Worm (Caenorhabditis elegans) whole organism, late embryonic: ENCODE data around the gene F22H10.6.

Experiments used
- C38D4.7 ChIP-seq: fragments of 200-800 bp; sonication (Bioruptor generic); optimal IDR thresholded peaks from 2 replicates; lab custom pipeline; 2018; ENCODE audit warnings: mild to moderate bottlenecking, missing genetic modification characterization, moderate library complexity, missing compliant biosample characterization
- F13H6.1 ChIP-seq: sonication (generic microtip); optimal IDR thresholded peaks from 2 replicates; lab custom pipeline; 2016; ENCODE audit warnings: missing genetic modification characterization, missing compliant biosample characterization
- K02D7.2 ChIP-seq: sonication (generic microtip); optimal IDR thresholded peaks from 2 replicates; lab custom pipeline; 2017; ENCODE audit warnings: mild to moderate bottlenecking, missing genetic modification characterization, missing compliant biosample characterization
- K09A11.1 ChIP-seq: sonication (generic microtip); optimal IDR thresholded peaks from 2 replicates; lab custom pipeline; 2017; ENCODE audit warnings: antibody characterized with exemption, mild to moderate bottlenecking, missing genetic modification characterization, missing compliant biosample characterization; ENCODE audit not compliant: insufficient read depth
- Y22D7AL.16 ChIP-seq: sonication (generic microtip); optimal IDR thresholded peaks from 2 replicates; lab custom pipeline; 2016; ENCODE audit warnings: missing genetic modification characterization, missing compliant biosample characterization
- ama-1 ChIP-seq: fragments of 150-350 bp; optimal IDR thresholded peaks from 2 replicates; lab custom pipeline; 2014
- ceh-18 ChIP-seq: sonication (generic microtip); optimal IDR thresholded peaks from 2 replicates; lab custom pipeline; 2016; ENCODE audit warnings: missing genetic modification characterization, missing compliant biosample characterization
- ceh-19 ChIP-seq: fragments of 200-800 bp; sonication (Bioruptor generic); optimal IDR thresholded peaks from 2 replicates; lab custom pipeline; 2018; ENCODE audit warnings: mild to moderate bottlenecking, missing genetic modification characterization, missing compliant biosample characterization
- ceh-2 ChIP-seq: sonication (generic microtip); optimal IDR thresholded peaks from 2 replicates; lab custom pipeline; 2016; ENCODE audit warnings: missing genotype, missing genetic modification characterization, missing compliant biosample characterization
- ceh-22 ChIP-seq: sonication (generic microtip); optimal IDR thresholded peaks from 2 replicates; lab custom pipeline; 2017; ENCODE audit warnings: missing biosample characterization, missing genetic modification characterization
- ceh-48 ChIP-seq: sonication (generic microtip); optimal IDR thresholded peaks from 2 replicates; lab custom pipeline; 2016; ENCODE audit warnings: missing genetic modification characterization, inconsistent platforms, missing compliant biosample characterization
- che-1 ChIP-seq: sonication (generic microtip); optimal IDR thresholded peaks from 2 replicates; lab custom pipeline; 2016; ENCODE audit warnings: mild to moderate bottlenecking, missing genetic modification characterization, missing compliant biosample characterization
- dmd-4 ChIP-seq: sonication (generic microtip); optimal IDR thresholded peaks from 2 replicates; lab custom pipeline; 2016; ENCODE audit warnings: borderline replicate concordance, missing genetic modification characterization, missing compliant biosample characterization
- dve-1 ChIP-seq: sonication (generic microtip); optimal IDR thresholded peaks from 2 replicates; lab custom pipeline; 2017; ENCODE audit warnings: antibody characterized with exemption, mild to moderate bottlenecking, missing genetic modification characterization, missing compliant biosample characterization
- elt-2 ChIP-seq: sonication (generic microtip); optimal IDR thresholded peaks from 2 replicates; lab custom pipeline; 2016; ENCODE audit warnings: missing genetic modification reagents, missing genetic modification characterization, missing compliant biosample characterization
- elt-4 ChIP-seq: sonication (generic microtip); optimal IDR thresholded peaks from 2 replicates; lab custom pipeline; 2016; ENCODE audit warnings: missing genetic modification characterization, missing compliant biosample characterization
- eyg-1 ChIP-seq: sonication (generic microtip); optimal IDR thresholded peaks from 2 replicates; lab custom pipeline; 2016; ENCODE audit warnings: missing genotype, missing genetic modification characterization, missing compliant biosample characterization
- fax-1 ChIP-seq: sonication (generic microtip); optimal IDR thresholded peaks from 2 replicates; lab custom pipeline; 2016; ENCODE audit warnings: missing genotype, missing genetic modification characterization, missing compliant biosample characterization
- fkh-10 ChIP-seq: fragments of 150-350 bp; optimal IDR thresholded peaks from 2 replicates; lab custom pipeline; 2014; ENCODE audit warnings: missing biosample characterization, missing genetic modification reagents, missing genetic modification characterization
- gmeb-2 ChIP-seq: sonication (generic microtip); optimal IDR thresholded peaks from 2 replicates; lab custom pipeline; 2016; ENCODE audit warnings: missing genetic modification characterization, inconsistent platforms, missing compliant biosample characterization
- hlh-13 ChIP-seq: fragments of 200-800 bp; sonication (Bioruptor generic); optimal IDR thresholded peaks from 2 replicates; lab custom pipeline; 2018; ENCODE audit warnings: mild to moderate bottlenecking, missing genetic modification characterization, missing compliant biosample characterization
- hlh-6 ChIP-seq: sonication (generic microtip); optimal IDR thresholded peaks from 2 replicates; lab custom pipeline; 2016; ENCODE audit warnings: missing genotype, missing genetic modification characterization, missing compliant biosample characterization
- hlh-8 ChIP-seq: sonication (generic microtip); optimal IDR thresholded peaks from 2 replicates; lab custom pipeline; 2016; ENCODE audit warnings: missing genotype, missing genetic modification characterization, missing compliant biosample characterization
- lin-11 ChIP-seq: fragments of 200-800 bp; sonication (Bioruptor generic); optimal IDR thresholded peaks from 2 replicates; lab custom pipeline; 2018; ENCODE audit warnings: mild to moderate bottlenecking, missing genetic modification characterization, missing compliant biosample characterization
- madf-2 ChIP-seq: sonication (generic microtip); optimal IDR thresholded peaks from 2 replicates; lab custom pipeline; 2017; ENCODE audit warnings: missing genetic modification characterization, missing compliant biosample characterization
- nhr-232 ChIP-seq: sonication (generic microtip); optimal IDR thresholded peaks from 2 replicates; lab custom pipeline; 2016; ENCODE audit warnings: missing genetic modification characterization, missing compliant biosample characterization
- odd-2 ChIP-seq: sonication (generic microtip); optimal IDR thresholded peaks from 2 replicates; lab custom pipeline; 2017; ENCODE audit warnings: antibody characterized with exemption, mild to moderate bottlenecking, missing genetic modification characterization, missing compliant biosample characterization
- pat-9 ChIP-seq: fragments of 200-800 bp; sonication (Bioruptor generic); optimal IDR thresholded peaks from 2 replicates; lab custom pipeline; 2018; ENCODE audit warnings: mild to moderate bottlenecking, missing genetic modification characterization, moderate library complexity, missing compliant biosample characterization
- pax-1 ChIP-seq: fragments of 150-350 bp; optimal IDR thresholded peaks from 2 replicates; lab custom pipeline; 2014; ENCODE audit warnings: missing biosample characterization, missing genetic modification characterization
- pqm-1 ChIP-seq: sonication (generic microtip); optimal IDR thresholded peaks from 2 replicates; lab custom pipeline; 2016; ENCODE audit warnings: missing genetic modification characterization, missing compliant biosample characterization
- sdc-2 ChIP-seq: sonication (generic microtip); optimal IDR thresholded peaks from 2 replicates; lab custom pipeline; 2016; ENCODE audit warnings: missing genotype, missing genetic modification characterization, missing compliant biosample characterization
- sox-2 ChIP-seq: fragments of 200-800 bp; sonication (Bioruptor generic); IDR thresholded peaks from 2 replicates; pipeline ENCODE4 v1.3.6; 2022; ENCODE audit warnings: missing genetic modification reagents, missing genetic modification characterization, missing compliant biosample characterization
- sox-4 ChIP-seq: sonication (generic microtip); optimal IDR thresholded peaks from 2 replicates; lab custom pipeline; 2017; ENCODE audit warnings: mild to moderate bottlenecking, missing genetic modification characterization, inconsistent platforms, missing compliant biosample characterization
- tbx-2 ChIP-seq: sonication (generic microtip); optimal IDR thresholded peaks from 2 replicates; lab custom pipeline; 2016; ENCODE audit warnings: missing genetic modification characterization, missing compliant biosample characterization
- unc-86 ChIP-seq: sonication (generic microtip); optimal IDR thresholded peaks from 2 replicates; lab custom pipeline; 2016; ENCODE audit warnings: missing genetic modification characterization, missing compliant biosample characterization
- zip-5 ChIP-seq: sonication (generic microtip); optimal IDR thresholded peaks from 2 replicates; lab custom pipeline; 2016; ENCODE audit warnings: missing genetic modification characterization, missing compliant biosample characterization
- ztf-16 ChIP-seq: sonication (generic microtip); optimal IDR thresholded peaks from 2 replicates; lab custom pipeline; 2017; ENCODE audit warnings: missing genetic modification characterization, missing compliant biosample characterization

Gene F22H10.6

ce11 chrX:16691045-16691444, at the start of gene F22H10.6:
Gene F22H10.6, minus strand, starts transcription at chrX:16691336.
- no peak for TF ChIP-seq sox-4 (tag; lab: Kevin White, UChicago)
- no peak for TF ChIP-seq ceh-19 (GFP tag; lab: Kevin White, UChicago)
- no peak for TF ChIP-seq madf-2
- no peak for TF ChIP-seq zip-5 (tag; lab: Kevin White, UChicago)
- no peak for TF ChIP-seq sdc-2 (tag; lab: Kevin White, UChicago)
- no peak for TF ChIP-seq nhr-232 (tag; lab: Kevin White, UChicago)
- TF ChIP-seq ama-1 (lab: Kevin White, UChicago) = no peak
- no peak for TF ChIP-seq C38D4.7 (GFP tag; lab: Kevin White, UChicago)
- no peak for TF ChIP-seq hlh-13
- TF ChIP-seq dve-1 (tag; lab: Kevin White, UChicago) = no peak
- no peak for TF ChIP-seq pqm-1 (tag; lab: Kevin White, UChicago)
- no peak for TF ChIP-seq F13H6.1 (tag; lab: Kevin White, UChicago)
- TF ChIP-seq lin-11 = no peak
- no peak for TF ChIP-seq dmd-4
- no peak for TF ChIP-seq elt-4 (tag; lab: Kevin White, UChicago)
- TF ChIP-seq sox-2 (GFP tag; lab: Robert Waterston, UW) = no peak

- TF ChIP-seq fax-1 (tag; lab: Kevin White, UChicago) (no peak), pat-9 (tag; lab: Kevin White, UChicago) (no peak)
Observed at ce11 chrX:16737478-16737877, 46.3 kb upstream of the F22H10.6 start.

- TF ChIP-seq fkh-10 (no peak), gmeb-2 (tag; lab: Kevin White, UChicago) (no peak), che-1 (tag; lab: Kevin White, UChicago) (no peak)
Observed at ce11 chrX:16734970-16735369, 43.8 kb upstream of the F22H10.6 start.

DNA sequence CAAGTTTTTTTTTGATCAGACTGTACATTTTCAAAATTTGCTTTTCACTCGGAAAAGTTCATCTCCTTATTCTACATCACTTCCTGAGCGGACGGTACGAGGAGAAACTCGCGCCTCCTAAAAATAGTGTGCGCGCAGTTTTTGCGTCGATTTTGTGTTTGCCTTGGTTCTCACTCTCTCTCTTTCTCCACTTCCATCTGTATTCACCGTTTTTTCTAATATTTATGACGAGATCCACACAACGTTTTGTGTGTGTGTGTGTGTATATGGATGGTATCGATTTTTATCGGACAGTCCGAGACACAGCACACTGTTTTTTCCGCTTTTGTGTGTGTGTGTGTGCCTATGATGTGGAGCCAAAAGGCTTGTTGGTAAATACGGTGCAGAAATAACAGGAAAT, 42.3 kb upstream of the F22H10.6 start:
- TF ChIP-seq fkh-10 = no peak
- TF ChIP-seq K02D7.2 (tag; lab: Kevin White, UChicago) = no peak
- TF ChIP-seq ceh-2 = no peak
- no peak for TF ChIP-seq hlh-6 (tag; lab: Kevin White, UChicago)
- no peak for TF ChIP-seq eyg-1 (tag; lab: Kevin White, UChicago)
- TF ChIP-seq hlh-13 = no peak
- no peak for TF ChIP-seq Y22D7AL.16
- TF ChIP-seq pqm-1 (tag; lab: Kevin White, UChicago) = no peak
- no peak for TF ChIP-seq elt-2 (tag; lab: Kevin White, UChicago)
- no peak for TF ChIP-seq sox-4 (tag; lab: Kevin White, UChicago)
- no peak for TF ChIP-seq ceh-22 (tag; lab: Kevin White, UChicago)
- no peak for TF ChIP-seq hlh-8
- TF ChIP-seq pax-1 (tag; lab: Kevin White, UChicago) = no peak
- TF ChIP-seq ceh-48 (tag; lab: Kevin White, UChicago) = no peak
- TF ChIP-seq pat-9 (tag; lab: Kevin White, UChicago) = no peak
- no peak for TF ChIP-seq K09A11.1 (tag; lab: Kevin White, UChicago)
- no peak for TF ChIP-seq unc-86 (tag; lab: Kevin White, UChicago)
- TF ChIP-seq odd-2 = no peak
- TF ChIP-seq, all 69 proteins: peak for 0

- TF ChIP-seq ceh-18 (peak; percentile 22), tbx-2 (tag; lab: Kevin White, UChicago) (no peak), ztf-16 (tag; lab: Kevin White, UChicago) (no peak), Y22D7AL.16 (no peak), che-1 (tag; lab: Kevin White, UChicago) (no peak)
Observed at ce11 chrX:16732259-16732658, 41.1 kb upstream of the F22H10.6 start.
